Worm (Caenorhabditis elegans) whole organism, young adult: ENCODE data around the gene ZK896.1.

Experiments used
- F22D6.2 ChIP-seq: sonication (generic microtip); optimal IDR thresholded peaks from 2 replicates; lab custom pipeline; 2016; ENCODE audit warnings: mild to moderate bottlenecking, missing genetic modification characterization, missing compliant biosample characterization
- F23B12.7 ChIP-seq: sonication (generic microtip); optimal IDR thresholded peaks from 2 replicates; lab custom pipeline; 2017; ENCODE audit warnings: missing genetic modification characterization, mild to moderate bottlenecking, missing compliant biosample characterization, antibody characterized with exemption, moderate library complexity; ENCODE audit not compliant: insufficient read depth
- F52B5.7 ChIP-seq: sonication (generic microtip); optimal IDR thresholded peaks from 2 replicates; lab custom pipeline; 2016; ENCODE audit warnings: mild to moderate bottlenecking, missing genetic modification characterization, missing compliant biosample characterization
- K12H6.12 ChIP-seq: fragments of 200-800 bp; sonication (Bioruptor generic); optimal IDR thresholded peaks from 2 replicates; lab custom pipeline; 2018; ENCODE audit warnings: mild to moderate bottlenecking, missing genetic modification characterization, missing compliant biosample characterization
- Y53G8AR.9 ChIP-seq: fragments of 200-800 bp; sonication (Bioruptor generic); conservative IDR thresholded peaks from 2 replicates; pipeline ENCODE4 v1.3.6; 2022; ENCODE audit warnings: missing genetic modification reagents, missing genetic modification characterization, missing compliant biosample characterization
- Y56A3A.18 ChIP-seq: fragments of 200-800 bp; sonication (Bioruptor generic); IDR thresholded peaks from 2 replicates; pipeline ENCODE4 v1.3.6; 2022; ENCODE audit warnings: missing genetic modification reagents, missing genetic modification characterization, missing compliant biosample characterization
- ZK185.1 ChIP-seq: sonication (generic microtip); optimal IDR thresholded peaks from 2 replicates; lab custom pipeline; 2016; ENCODE audit warnings: mild to moderate bottlenecking, missing genetic modification characterization, missing compliant biosample characterization; ENCODE audit not compliant: poor library complexity, severe bottlenecking
- atf-7 ChIP-seq: sonication (generic microtip); optimal IDR thresholded peaks from 2 replicates; lab custom pipeline; 2017; ENCODE audit warnings: mild to moderate bottlenecking, missing genetic modification characterization, missing compliant biosample characterization
- attf-6 ChIP-seq: fragments of 200-800 bp; sonication (Bioruptor generic); IDR thresholded peaks from 2 replicates; pipeline ENCODE4 v1.3.6; 2022; ENCODE audit warnings: missing genetic modification reagents, missing genetic modification characterization, missing compliant biosample characterization
- bed-2 ChIP-seq: fragments of 200-800 bp; sonication (Bioruptor generic); IDR thresholded peaks from 2 replicates; pipeline ENCODE4 v1.3.6; 2022; ENCODE audit warnings: missing genetic modification reagents, missing genetic modification characterization, missing compliant biosample characterization
- cebp-1 ChIP-seq, 2 experiments: fragments of 200-800 bp in 1 of 2; sonication (Bioruptor generic) in 1 of 2; sonication (generic microtip) in 1 of 2; IDR thresholded peaks in 1 of 2; optimal IDR thresholded peaks in 1 of 2; 2 replicates each; pipeline versions ENCODE4 v1.3.6 to Lab custom; 2017 to 2022; ENCODE audit warnings: missing compliant biosample characterization in 2 of 2, missing genetic modification characterization in 2 of 2, mild to moderate bottlenecking in 1 of 2, missing genetic modification reagents in 1 of 2, moderate library complexity in 1 of 2
- ceh-27 ChIP-seq: fragments of 200-800 bp; sonication (Bioruptor generic); optimal IDR thresholded peaks from 2 replicates; lab custom pipeline; 2018; ENCODE audit warnings: mild to moderate bottlenecking, missing genetic modification characterization, moderate library complexity, missing compliant biosample characterization
- chd-7 ChIP-seq: sonication (generic microtip); optimal IDR thresholded peaks from 2 replicates; lab custom pipeline; 2016; ENCODE audit warnings: mild to moderate bottlenecking, missing genetic modification characterization, moderate library complexity, missing compliant biosample characterization
- dpl-1 ChIP-seq: fragments of 150-350 bp; optimal IDR thresholded peaks from 2 replicates; lab custom pipeline; 2014; ENCODE audit warnings: missing biosample characterization, missing genetic modification reagents, missing genetic modification characterization
- him-1 ChIP-seq: sonication (generic microtip); optimal IDR thresholded peaks from 2 replicates; lab custom pipeline; 2016; ENCODE audit warnings: missing genotype, missing genetic modification reagents, missing genetic modification characterization, missing compliant biosample characterization
- hlh-26 ChIP-seq: fragments of 200-800 bp; sonication (Bioruptor generic); conservative IDR thresholded peaks from 2 replicates; pipeline ENCODE4 v1.3.6; 2022; ENCODE audit warnings: missing genetic modification reagents, missing genetic modification characterization, missing compliant biosample characterization
- hmg-1.2 ChIP-seq: fragments of 200-800 bp; sonication (Bioruptor generic); IDR thresholded peaks from 2 replicates; pipeline ENCODE4 v1.3.6; 2022; ENCODE audit warnings: missing genetic modification reagents, missing genetic modification characterization, missing compliant biosample characterization
- hsf-1 ChIP-seq: fragments of 200-800 bp; sonication (Bioruptor generic); IDR thresholded peaks from 2 replicates; pipeline ENCODE4 v1.3.6; 2022; ENCODE audit warnings: missing genetic modification reagents, missing genetic modification characterization, missing compliant biosample characterization
- let-607 ChIP-seq, 2 experiments: fragments of 200-800 bp in 1 of 2; sonication (Bioruptor generic) in 1 of 2; sonication (generic microtip) in 1 of 2; optimal IDR thresholded peaks; 2 replicates each; lab custom pipeline; 2016 to 2018; ENCODE audit warnings: mild to moderate bottlenecking in 2 of 2, missing compliant biosample characterization in 2 of 2, missing genetic modification characterization in 2 of 2, moderate library complexity in 2 of 2, missing genotype in 1 of 2
- lin-35 ChIP-seq, 3 experiments: fragments of 150-350 bp in 2 of 3; sonication (generic microtip) in 1 of 3; optimal IDR thresholded peaks; 2 replicates each; lab custom pipeline; 2014 to 2018; ENCODE audit warnings: missing biosample characterization in 3 of 3, missing genetic modification characterization in 3 of 3, missing genetic modification reagents in 3 of 3
- lin-40 ChIP-seq: sonication (generic microtip); optimal IDR thresholded peaks from 2 replicates; lab custom pipeline; 2016; ENCODE audit warnings: missing genetic modification characterization, mild to moderate bottlenecking, missing compliant biosample characterization, missing genotype, missing genetic modification reagents
- madf-10 ChIP-seq: sonication (generic microtip); optimal IDR thresholded peaks from 2 replicates; lab custom pipeline; 2016; ENCODE audit warnings: mild to moderate bottlenecking, missing genetic modification characterization, missing compliant biosample characterization
- madf-6 ChIP-seq: fragments of 200-800 bp; sonication (Bioruptor generic); IDR thresholded peaks from 2 replicates; pipeline ENCODE4 v1.3.6; 2022; ENCODE audit warnings: missing genetic modification reagents, missing genetic modification characterization, missing compliant biosample characterization
- mxl-1 ChIP-seq: sonication (generic microtip); optimal IDR thresholded peaks from 2 replicates; lab custom pipeline; 2016; ENCODE audit warnings: missing genetic modification characterization, missing compliant biosample characterization
- nfya-1 ChIP-seq: sonication (generic microtip); optimal IDR thresholded peaks from 2 replicates; lab custom pipeline; 2017; ENCODE audit warnings: antibody characterized with exemption, missing compliant biosample characterization, missing genetic modification characterization, borderline replicate concordance; ENCODE audit not compliant: insufficient read depth
- nfyb-1 ChIP-seq: fragments of 200-800 bp; sonication (Bioruptor generic); IDR thresholded peaks from 2 replicates; pipeline ENCODE4 v1.3.6; 2022; ENCODE audit warnings: missing genetic modification reagents, missing genetic modification characterization, missing compliant biosample characterization
- nhr-80 ChIP-seq: sonication (generic microtip); optimal IDR thresholded peaks from 2 replicates; lab custom pipeline; 2016; ENCODE audit warnings: missing genetic modification characterization, missing compliant biosample characterization
- pha-4 ChIP-seq: fragments of 150-350 bp; sonication (generic microtip); optimal IDR thresholded peaks from 2 replicates; lab custom pipeline; 2014; ENCODE audit warnings: missing biosample characterization, missing genetic modification reagents, missing genetic modification characterization
- rcor-1 ChIP-seq: fragments of 200-800 bp; sonication (Bioruptor generic); IDR thresholded peaks from 2 replicates; pipeline ENCODE4 v1.3.6; 2022; ENCODE audit warnings: missing genetic modification reagents, missing genetic modification characterization, missing compliant biosample characterization
- repo-1 ChIP-seq: sonication (generic microtip); optimal IDR thresholded peaks from 2 replicates; lab custom pipeline; 2017; ENCODE audit warnings: mild to moderate bottlenecking, missing genetic modification characterization, missing compliant biosample characterization
- sea-2 ChIP-seq: fragments of 200-800 bp; sonication (Bioruptor generic); IDR thresholded peaks from 2 replicates; pipeline ENCODE4 v1.3.6; 2022; ENCODE audit warnings: missing genetic modification characterization, missing compliant biosample characterization
- somi-1 ChIP-seq: fragments of 200-800 bp; sonication (Bioruptor generic); optimal IDR thresholded peaks from 2 replicates; lab custom pipeline; 2018; ENCODE audit warnings: mild to moderate bottlenecking, missing genetic modification characterization, missing compliant biosample characterization
- tbp1 ChIP-seq: fragments of 200-800 bp; sonication (Bioruptor generic); optimal IDR thresholded peaks from 2 replicates; lab custom pipeline; 2018; ENCODE audit warnings: mild to moderate bottlenecking, missing genetic modification characterization, missing compliant biosample characterization
- unc-130 ChIP-seq: sonication (generic microtip); optimal IDR thresholded peaks from 2 replicates; lab custom pipeline; 2016; ENCODE audit warnings: missing genetic modification reagents, missing genetic modification characterization, missing compliant biosample characterization
- unc-62 ChIP-seq: fragments of 150-350 bp; optimal IDR thresholded peaks from 2 replicates; lab custom pipeline; 2014; ENCODE audit warnings: missing biosample characterization, missing genetic modification reagents, missing genetic modification characterization
- ztf-22 ChIP-seq: fragments of 200-800 bp; sonication (Bioruptor generic); optimal IDR thresholded peaks from 2 replicates; lab custom pipeline; 2018; ENCODE audit warnings: mild to moderate bottlenecking, missing genetic modification characterization, moderate library complexity, missing compliant biosample characterization
- ztf-26 ChIP-seq: sonication (generic microtip); optimal IDR thresholded peaks from 2 replicates; lab custom pipeline; 2017; ENCODE audit warnings: missing genetic modification characterization, missing compliant biosample characterization
- ztf-3 ChIP-seq: fragments of 200-800 bp; sonication (Bioruptor generic); optimal IDR thresholded peaks from 2 replicates; lab custom pipeline; 2018; ENCODE audit warnings: mild to moderate bottlenecking, missing genetic modification characterization, missing compliant biosample characterization
- ztf-6 ChIP-seq: fragments of 200-800 bp; sonication (Bioruptor generic); IDR thresholded peaks from 2 replicates; pipeline ENCODE4 v1.3.6; 2022; ENCODE audit warnings: missing genetic modification reagents, missing genetic modification characterization, missing compliant biosample characterization

ZK896.1 gene

ce11 chrIV:12849030-12849560 is 26.1 kb downstream of the ZK896.1 start, which contains the start of gene srf-3:
srf-3 (plus strand) TSS chrIV:12849510.
- no peak for TF ChIP-seq bed-2 (GFP tag; lab: Robert Waterston, UW)
- TF ChIP-seq hmg-1.2 (GFP tag; lab: Robert Waterston, UW), result peak; percentile 59; the same call in 1 of the 2 replicates

DNA sequence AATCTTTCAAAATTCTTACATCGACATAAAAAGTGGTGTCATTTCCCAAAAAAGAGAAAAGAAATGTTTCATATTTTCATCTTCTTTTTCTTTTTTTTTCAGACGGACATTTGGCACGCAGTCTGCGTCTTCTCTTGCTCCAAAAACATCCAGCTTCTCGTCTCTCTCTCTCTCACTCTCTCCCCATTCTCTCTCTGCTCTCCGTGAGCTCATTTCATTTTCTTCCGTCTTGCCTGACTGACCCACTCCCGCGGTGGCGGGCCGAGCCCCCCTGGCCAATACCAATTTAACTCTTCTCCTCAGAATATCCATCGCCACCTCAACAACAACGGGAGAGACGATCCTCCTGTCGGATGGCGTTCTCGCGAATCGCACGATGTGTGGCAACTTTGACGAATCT is 29.6 kb downstream of the ZK896.1 start, which contains the start of gene txt-19:
TSS of gene txt-19 (plus strand) at position 304 of the 400 bp plus-strand sequence.
- peak; percentile 0 for TF ChIP-seq ceh-27
- no peak for TF ChIP-seq cebp-1 (GFP tag; IDR thresholded peaks at IDR 0.05; lab: Robert Waterston, UW)
- peak; percentile 35 for TF ChIP-seq cebp-1 (tag; optimal IDR thresholded peaks at IDR 0.05; lab: Kevin White, UChicago)
- peak; percentile 1 for TF ChIP-seq K12H6.12 (tag; lab: Kevin White, UChicago)
- TF ChIP-seq ZK185.1, result no peak

ce11 chrIV:12842895-12843294 is 32.3 kb downstream of the ZK896.1 start:
- peak; percentile 28; the same call in 1 of the 2 replicates for TF ChIP-seq hmg-1.2 (GFP tag; lab: Robert Waterston, UW)
- TF ChIP-seq chd-7 (tag; lab: Kevin White, UChicago), result no peak
- no peak for TF ChIP-seq lin-35 (GFP tag; optimal IDR thresholded peaks at IDR 0.05; lab: Kevin White, UChicago)

ce11 chrIV:12842121-12842520 is 33.0 kb downstream of the ZK896.1 start:
- TF ChIP-seq F22D6.2, result peak; percentile 66
- peak; percentile 31 to 79 for TF ChIP-seq let-607 (tag; optimal IDR thresholded peaks at IDR 0.05; lab: Kevin White, UChicago)
- peak; percentile 19 for TF ChIP-seq tbp1
- peak; percentile 93 for TF ChIP-seq nhr-80 (tag; lab: Kevin White, UChicago)
- TF ChIP-seq unc-62, result peak; percentile 82
- peak; percentile 44 for TF ChIP-seq pha-4 (tag; lab: Kevin White, UChicago)
- no peak for TF ChIP-seq cebp-1 (GFP tag; IDR thresholded peaks at IDR 0.05; lab: Robert Waterston, UW)
- peak; percentile 22 for TF ChIP-seq cebp-1 (tag; optimal IDR thresholded peaks at IDR 0.05; lab: Kevin White, UChicago)
- peak; percentile 72 for TF ChIP-seq ztf-22 (GFP tag; lab: Kevin White, UChicago)
- TF ChIP-seq lin-40 (tag; lab: Kevin White, UChicago), result peak; percentile 26
- TF ChIP-seq F23B12.7 (tag; lab: Kevin White, UChicago), result no peak
- TF ChIP-seq attf-6 (GFP tag; lab: Robert Waterston, UW), result no peak
- TF ChIP-seq Y53G8AR.9, result no peak
- peak; percentile 26 for TF ChIP-seq madf-10 (tag; lab: Kevin White, UChicago)
- no peak for TF ChIP-seq nfyb-1
- peak; percentile 54 for TF ChIP-seq atf-7 (tag; lab: Kevin White, UChicago)
- peak; percentile 23 for TF ChIP-seq ZK185.1
- TF ChIP-seq repo-1 (tag; lab: Kevin White, UChicago), result no peak
- TF ChIP-seq madf-6 (GFP tag; lab: Robert Waterston, UW), result no peak

- TF ChIP-seq unc-130 (GFP tag; lab: Kevin White, UChicago) (no peak), lin-40 (tag; lab: Kevin White, UChicago) (no peak), somi-1 (no peak), nfyb-1 (no peak), ztf-3 (no peak), Y56A3A.18 (no peak)
Measured at ce11 chrIV:12840873-12841272, 34.3 kb downstream of the ZK896.1 start.

ce11 chrIV:12840348-12840747 is 34.8 kb downstream of the ZK896.1 start:
- peak; percentile 41 for TF ChIP-seq him-1 (tag; lab: Kevin White, UChicago)
- TF ChIP-seq dpl-1 (GFP tag; lab: Kevin White, UChicago), result no peak
- no peak for TF ChIP-seq ztf-6
- no peak for TF ChIP-seq hsf-1
- no peak for TF ChIP-seq F52B5.7 (tag; lab: Kevin White, UChicago)
- TF ChIP-seq let-607 (tag; optimal IDR thresholded peaks at IDR 0.05; lab: Kevin White, UChicago), result no peak
- no peak for TF ChIP-seq ztf-26
- TF ChIP-seq hlh-26, result no peak
- TF ChIP-seq nfya-1 (tag; lab: Kevin White, UChicago), result no peak
- TF ChIP-seq mxl-1 (tag; lab: Kevin White, UChicago), result no peak
- peak; percentile 45 for TF ChIP-seq repo-1 (tag; lab: Kevin White, UChicago)
- peak; percentile 17; the same call in 1 of the 2 replicates for TF ChIP-seq hmg-1.2 (GFP tag; lab: Robert Waterston, UW)
- peak; percentile 43; the same call in 1 of the 2 replicates for TF ChIP-seq nfyb-1
- no peak for TF ChIP-seq sea-2
- TF ChIP-seq rcor-1 (GFP tag; lab: Robert Waterston, UW), result no peak
